Fruit fly (Drosophila melanogaster) whole organism, embryonic: ENCODE data around the gene aru.

Source experiments
- Aef1 ChIP-seq: fragments of 200-800 bp; sonication (Bioruptor generic); IDR thresholded peaks from 3 replicates; pipeline ENCODE4 v1.3.6; 2022; ENCODE audit warnings: missing biosample characterization, missing genetic modification characterization
- B-H1 ChIP-seq: fragments of 200-800 bp; sonication (Bioruptor generic); IDR thresholded peaks from 3 replicates; pipeline ENCODE4 v1.3.6; 2022; ENCODE audit warnings: missing biosample characterization, missing genetic modification characterization
- CG11695 ChIP-seq: fragments of 200-800 bp; sonication (Bioruptor generic); IDR thresholded peaks from 3 replicates; pipeline ENCODE4 v1.3.6; 2022; ENCODE audit warnings: missing biosample characterization, missing genetic modification characterization
- CG12391 ChIP-seq: fragments of 200-800 bp; sonication (Bioruptor generic); optimal IDR thresholded peaks from 3 replicates; lab custom pipeline; 2018; ENCODE audit warnings: missing biosample characterization, mild to moderate bottlenecking, missing genetic modification characterization, moderate library complexity
- CG14710 ChIP-seq: fragments of 200-800 bp; sonication (Bioruptor generic); optimal IDR thresholded peaks from 3 replicates; lab custom pipeline; 2019; ENCODE audit warnings: missing biosample characterization, mild to moderate bottlenecking, missing genetic modification characterization, moderate library complexity
- CG15011 ChIP-seq: fragments of 200-800 bp; sonication (Bioruptor generic); optimal IDR thresholded peaks from 3 replicates; lab custom pipeline; 2018; ENCODE audit warnings: missing biosample characterization, mild to moderate bottlenecking, missing genetic modification characterization
- CG15514 ChIP-seq: fragments of 200-800 bp; sonication (Bioruptor generic); optimal IDR thresholded peaks from 3 replicates; lab custom pipeline; 2017; ENCODE audit warnings: missing biosample characterization, missing genetic modification characterization, mild to moderate bottlenecking, moderate library complexity, missing genetic modification reagents
- CG15601 ChIP-seq: fragments of 200-800 bp; sonication (Bioruptor generic); optimal IDR thresholded peaks from 3 replicates; lab custom pipeline; 2019; ENCODE audit warnings: missing biosample characterization, mild to moderate bottlenecking, missing genetic modification characterization, moderate library complexity
- CG16863 ChIP-seq: fragments of 200-800 bp; sonication (Bioruptor generic); optimal IDR thresholded peaks from 3 replicates; lab custom pipeline; 2016; ENCODE audit warnings: missing biosample characterization, missing genetic modification characterization
- CG18011 ChIP-seq: fragments of 200-800 bp; sonication (Bioruptor generic); optimal IDR thresholded peaks from 2 replicates; lab custom pipeline; 2017; ENCODE audit warnings: missing biosample characterization, missing genetic modification characterization, mild to moderate bottlenecking, moderate library complexity, missing genotype
- CG2202 ChIP-seq: fragments of 200-800 bp; sonication (Bioruptor generic); optimal IDR thresholded peaks from 2 replicates; lab custom pipeline; 2018; ENCODE audit warnings: missing biosample characterization, mild to moderate bottlenecking, missing genetic modification characterization
- CG2678 ChIP-seq: fragments of 200-800 bp; sonication (Bioruptor generic); optimal IDR thresholded peaks from 3 replicates; lab custom pipeline; 2019; ENCODE audit warnings: missing biosample characterization, mild to moderate bottlenecking, missing genetic modification characterization, moderate library complexity
- CG33557 ChIP-seq: fragments of 200-800 bp; sonication (Bioruptor generic); optimal IDR thresholded peaks from 2 replicates; lab custom pipeline; 2019; ENCODE audit warnings: missing biosample characterization, mild to moderate bottlenecking, missing genetic modification characterization, moderate library complexity
- CG3407 ChIP-seq: fragments of 200-800 bp; sonication (Bioruptor generic); optimal IDR thresholded peaks from 2 replicates; lab custom pipeline; 2018; ENCODE audit warnings: missing biosample characterization, mild to moderate bottlenecking, missing genetic modification characterization
- CG42726 ChIP-seq: fragments of 200-800 bp; sonication (Bioruptor generic); IDR thresholded peaks from 2 replicates; pipeline ENCODE4 v1.3.6; 2022; ENCODE audit warnings: missing biosample characterization, missing genetic modification characterization; ENCODE audit not compliant: partially characterized antibody
- CG4730 ChIP-seq: fragments of 200-800 bp; sonication (Bioruptor generic); IDR thresholded peaks from 2 replicates; pipeline ENCODE4 v1.3.6; 2022; ENCODE audit warnings: missing biosample characterization, missing genetic modification characterization
- CG7963 ChIP-seq: fragments of 200-800 bp; sonication (Bioruptor generic); IDR thresholded peaks from 3 replicates; pipeline ENCODE4 v1.3.6; 2022; ENCODE audit warnings: missing biosample characterization, missing genetic modification characterization; ENCODE audit not compliant: partially characterized antibody
- CG8478 ChIP-seq: fragments of >200 bp; optimal IDR thresholded peaks from 2 replicates; lab custom pipeline; 2018
- CG9817 ChIP-seq: fragments of 200-800 bp; sonication (Bioruptor generic); optimal IDR thresholded peaks from 2 replicates; lab custom pipeline; 2018; ENCODE audit warnings: missing biosample characterization, mild to moderate bottlenecking, missing genetic modification characterization, moderate library complexity
- CrebB ChIP-seq: fragments of 200-800 bp; sonication (Bioruptor generic); optimal IDR thresholded peaks from 3 replicates; lab custom pipeline; 2018; ENCODE audit warnings: missing biosample characterization, mild to moderate bottlenecking, missing genetic modification characterization
- Dll ChIP-seq: fragments of 200-800 bp; sonication (Bioruptor generic); IDR thresholded peaks from 4 replicates; pipeline ENCODE4 v1.3.6; 2022; ENCODE audit warnings: missing biosample characterization, missing genetic modification characterization; ENCODE audit not compliant: partially characterized antibody
- Gug ChIP-seq: fragments of 200-800 bp; sonication (Bioruptor generic); IDR thresholded peaks from 4 replicates; pipeline ENCODE4 v1.3.6; 2022; ENCODE audit warnings: missing biosample characterization, missing genetic modification characterization
- Hand ChIP-seq: fragments of 200-800 bp; sonication (Bioruptor generic); optimal IDR thresholded peaks from 2 replicates; lab custom pipeline; 2017; ENCODE audit warnings: mild to moderate bottlenecking, missing biosample characterization, missing genetic modification reagents, missing genetic modification characterization
- Poxn ChIP-seq: fragments of 200-800 bp; sonication (Bioruptor generic); IDR thresholded peaks from 2 replicates; pipeline ENCODE4 v1.3.6; 2022; ENCODE audit warnings: missing biosample characterization, missing genetic modification characterization
- Rx ChIP-seq: fragments of 200-800 bp; sonication (Bioruptor generic); IDR thresholded peaks from 2 replicates; pipeline ENCODE4 v1.3.6; 2022; ENCODE audit warnings: missing biosample characterization, missing genetic modification characterization
- Scr ChIP-seq: fragments of 200-800 bp; sonication (Bioruptor generic); IDR thresholded peaks from 2 replicates; pipeline ENCODE4 v1.3.6; 2022; ENCODE audit warnings: missing biosample characterization, missing genetic modification characterization; ENCODE audit not compliant: partially characterized antibody
- Sry-β ChIP-seq: fragments of 200-800 bp; sonication (Bioruptor generic); optimal IDR thresholded peaks from 2 replicates; lab custom pipeline; 2018; ENCODE audit warnings: missing biosample characterization, mild to moderate bottlenecking, missing genetic modification characterization, moderate library complexity
- Taf1 ChIP-seq: fragments of 200-800 bp; sonication (Bioruptor generic); IDR thresholded peaks from 2 replicates; pipeline ENCODE4 v1.3.6; 2022; ENCODE audit warnings: missing biosample characterization, missing genetic modification characterization
- abd-A ChIP-seq: fragments of 200-800 bp; sonication (Bioruptor generic); optimal IDR thresholded peaks from 3 replicates; lab custom pipeline; 2019; ENCODE audit warnings: missing biosample characterization, mild to moderate bottlenecking, missing genetic modification characterization, moderate library complexity
- aop ChIP-seq: fragments of 200-800 bp; sonication (Bioruptor generic); IDR thresholded peaks from 2 replicates; pipeline ENCODE4 v1.3.6; 2022; ENCODE audit warnings: missing biosample characterization, missing genetic modification characterization
- crc ChIP-seq: fragments of 200-800 bp; sonication (Bioruptor generic); optimal IDR thresholded peaks from 2 replicates; lab custom pipeline; 2016; ENCODE audit warnings: missing biosample characterization, missing genetic modification characterization
- danr ChIP-seq: fragments of 200-800 bp; sonication (Bioruptor generic); IDR thresholded peaks from 2 replicates; pipeline ENCODE4 v1.3.6; 2022; ENCODE audit warnings: missing biosample characterization, missing genetic modification characterization
- dm ChIP-seq: fragments of 200-800 bp; sonication (Bioruptor generic); optimal IDR thresholded peaks from 3 replicates; lab custom pipeline; 2016; ENCODE audit warnings: missing biosample characterization, missing genetic modification characterization
- ewg ChIP-seq: fragments of 200-800 bp; sonication (Bioruptor generic); optimal IDR thresholded peaks from 3 replicates; lab custom pipeline; 2017; ENCODE audit warnings: mild to moderate bottlenecking, missing biosample characterization, missing genetic modification reagents, missing genetic modification characterization
- exex ChIP-seq: fragments of 200-800 bp; sonication (Bioruptor generic); optimal IDR thresholded peaks from 4 replicates; lab custom pipeline; 2018; ENCODE audit warnings: missing biosample characterization, mild to moderate bottlenecking, missing genetic modification characterization, moderate library complexity
- gce ChIP-seq: fragments of 200-800 bp; sonication (Bioruptor generic); IDR thresholded peaks from 3 replicates; pipeline ENCODE4 v1.3.6; 2022; ENCODE audit warnings: missing biosample characterization, missing genetic modification characterization
- grn ChIP-seq: fragments of 200-800 bp; sonication (Bioruptor generic); optimal IDR thresholded peaks from 3 replicates; lab custom pipeline; 2017; ENCODE audit warnings: missing biosample characterization, missing genetic modification characterization
- lilli ChIP-seq: fragments of 200-800 bp; sonication (Bioruptor generic); optimal IDR thresholded peaks from 3 replicates; lab custom pipeline; 2016; ENCODE audit warnings: missing biosample characterization, missing genetic modification characterization
- luna ChIP-seq: fragments of 200-800 bp; sonication (Bioruptor generic); optimal IDR thresholded peaks from 2 replicates; lab custom pipeline; 2016; ENCODE audit warnings: missing biosample characterization, missing genetic modification characterization
- nau ChIP-seq: fragments of 200-800 bp; sonication (Bioruptor generic); optimal IDR thresholded peaks from 3 replicates; lab custom pipeline; 2017; ENCODE audit warnings: missing biosample characterization, mild to moderate bottlenecking, missing genetic modification characterization, missing genetic modification reagents
- nmo ChIP-seq: fragments of 200-800 bp; sonication (Bioruptor generic); optimal IDR thresholded peaks from 2 replicates; lab custom pipeline; 2018; ENCODE audit warnings: missing biosample characterization, mild to moderate bottlenecking, missing genetic modification characterization, moderate library complexity
- org-1 ChIP-seq: fragments of 200-800 bp; sonication (Bioruptor generic); optimal IDR thresholded peaks from 2 replicates; lab custom pipeline; 2017; ENCODE audit warnings: missing biosample characterization, missing genetic modification characterization
- pan ChIP-seq, 4 experiments: fragments of >200 bp in 3 of 4; fragments of 200-800 bp in 1 of 4; sonication (Bioruptor generic) in 1 of 4; optimal IDR thresholded peaks in 3 of 4; IDR thresholded peaks in 1 of 4; 2 replicates each; pipeline versions ENCODE4 v1.3.6 to Lab custom; 2017 to 2022; ENCODE audit warnings: missing biosample characterization in 2 of 4, missing genetic modification characterization in 2 of 4, mixed read lengths in 1 of 4
- pb ChIP-seq: fragments of 200-800 bp; sonication (Bioruptor generic); optimal IDR thresholded peaks from 3 replicates; lab custom pipeline; 2016; ENCODE audit warnings: missing biosample characterization, missing genetic modification characterization
- rib ChIP-seq: fragments of 200-800 bp; sonication (Bioruptor generic); IDR thresholded peaks from 2 replicates; pipeline ENCODE4 v1.3.6; 2022; ENCODE audit warnings: missing biosample characterization, missing genetic modification characterization
- salm ChIP-seq: fragments of 200-800 bp; sonication (Bioruptor generic); optimal IDR thresholded peaks from 2 replicates; lab custom pipeline; 2018; ENCODE audit warnings: missing biosample characterization, mild to moderate bottlenecking, missing genetic modification characterization
- slp2 ChIP-seq: fragments of 200-800 bp; sonication (Bioruptor generic); optimal IDR thresholded peaks from 2 replicates; lab custom pipeline; 2016; ENCODE audit warnings: missing biosample characterization, missing genetic modification characterization
- sug ChIP-seq: fragments of 200-800 bp; optimal IDR thresholded peaks from 2 replicates; lab custom pipeline; 2019; ENCODE audit warnings: missing biosample characterization, mild to moderate bottlenecking, missing genetic modification characterization, moderate library complexity
- tio ChIP-seq: fragments of 200-800 bp; sonication (Bioruptor generic); optimal IDR thresholded peaks from 2 replicates; lab custom pipeline; 2017; ENCODE audit warnings: missing biosample characterization, missing genetic modification characterization, inconsistent platforms
- tup ChIP-seq: fragments of 200-800 bp; sonication (Bioruptor generic); optimal IDR thresholded peaks from 2 replicates; lab custom pipeline; 2016; ENCODE audit warnings: missing biosample characterization, mild to moderate bottlenecking, missing genetic modification characterization, moderate library complexity
- vfl ChIP-seq: fragments of 200-800 bp; sonication (Bioruptor generic); optimal IDR thresholded peaks from 2 replicates; lab custom pipeline; 2016; ENCODE audit warnings: missing biosample characterization, missing genetic modification characterization

Gene aru

DNA sequence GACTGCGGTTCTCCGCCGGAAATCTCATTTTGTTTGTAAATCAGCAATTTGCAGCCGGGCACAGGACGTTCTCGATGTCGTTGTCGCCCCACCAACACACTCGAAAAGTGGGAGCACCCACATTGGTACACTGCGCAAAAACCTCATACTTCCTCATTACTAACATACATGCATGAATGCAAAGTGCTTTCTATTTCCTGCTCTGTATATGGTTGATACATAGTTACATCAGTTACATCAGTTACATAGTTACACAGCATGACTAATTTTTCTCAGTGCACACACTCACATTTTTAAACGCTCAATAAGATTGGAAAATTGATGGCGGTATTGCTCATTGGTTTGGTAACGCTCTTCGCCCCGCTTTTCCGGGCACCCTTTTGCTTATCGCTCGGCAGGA, 29.0 kb upstream of the aru start (continued):
- TF ChIP-seq nmo (GFP tag; lab: Kevin White, UChicago): no peak
- TF ChIP-seq tup (GFP tag; lab: Kevin White, UChicago): no peak
- peak; percentile 3 for TF ChIP-seq org-1 (GFP tag; lab: Kevin White, UChicago)
- TF ChIP-seq CG16863 (GFP tag; lab: Kevin White, UChicago): no peak
- TF ChIP-seq Poxn (GFP tag; lab: Robert Waterston, UW): no peak
- no peak for TF ChIP-seq pb (GFP tag; lab: Kevin White, UChicago)
- no peak for TF ChIP-seq CG11695 (GFP tag; lab: Robert Waterston, UW)
- TF ChIP-seq abd-A (tag; lab: Kevin White, UChicago): no peak
- no peak for TF ChIP-seq CG14710 (tag; lab: Kevin White, UChicago)
- no peak for TF ChIP-seq dm (GFP tag; lab: Kevin White, UChicago)
- TF ChIP-seq lilli (GFP tag; lab: Kevin White, UChicago): no peak
- TF ChIP-seq slp2: no peak
- TF ChIP-seq CG8478 (lab: Kevin White, UChicago): no peak
- TF ChIP-seq Gug (GFP tag; lab: Robert Waterston, UW): no peak
- TF ChIP-seq CG15514 (GFP tag; lab: Kevin White, UChicago): peak; percentile 7
- no peak for TF ChIP-seq grn (GFP tag; lab: Kevin White, UChicago)
- no peak for TF ChIP-seq CG4730 (GFP tag; lab: Robert Waterston, UW)
- no peak for TF ChIP-seq danr (GFP tag; lab: Robert Waterston, UW)
- peak; percentile 41 for TF ChIP-seq CG2678 (tag; lab: Kevin White, UChicago)
- no peak for TF ChIP-seq Dll (GFP tag; lab: Robert Waterston, UW)
- no peak for TF ChIP-seq CrebB (tag; lab: Kevin White, UChicago)
- no peak for TF ChIP-seq Rx (GFP tag; lab: Robert Waterston, UW)
- TF ChIP-seq Scr (GFP tag; lab: Robert Waterston, UW): no peak
- no peak for TF ChIP-seq CG33557 (GFP tag; lab: Kevin White, UChicago)
- no peak for TF ChIP-seq pan (optimal IDR thresholded peaks at IDR 0.05; lab: Kevin White, UChicago)
- TF ChIP-seq pan (GFP tag; optimal IDR thresholded peaks at IDR 0.05 in 1 of 2, IDR thresholded peaks at IDR 0.05 in 1 of 2): peak in 1 of 2 experiments; percentile 65
- no peak for TF ChIP-seq CG15601 (tag; lab: Kevin White, UChicago)
- peak; percentile 8 for TF ChIP-seq CG12391
- TF ChIP-seq CG9817 (tag; lab: Kevin White, UChicago): peak; percentile 10
- no peak for TF ChIP-seq Aef1
- TF ChIP-seq ewg (GFP tag; lab: Kevin White, UChicago): no peak
- TF ChIP-seq rib (GFP tag; lab: Robert Waterston, UW): no peak
- TF ChIP-seq CG42726 (GFP tag; lab: Robert Waterston, UW): no peak
- TF ChIP-seq CG7963 (GFP tag; lab: Robert Waterston, UW): no peak
- TF ChIP-seq exex (tag; lab: Kevin White, UChicago): no peak
- TF ChIP-seq luna: no peak
- no peak for TF ChIP-seq aop (GFP tag; lab: Robert Waterston, UW)
- TF ChIP-seq gce: no peak
- TF ChIP-seq sug (tag; lab: Kevin White, UChicago): no peak
- TF ChIP-seq CG18011: no peak
- no peak for TF ChIP-seq crc (GFP tag; lab: Kevin White, UChicago)
- TF ChIP-seq CG15011: no peak
- TF ChIP-seq Hand: no peak
- TF ChIP-seq CG3407 (GFP tag; lab: Kevin White, UChicago): no peak
- TF ChIP-seq Taf1 (GFP tag; lab: Robert Waterston, UW): peak; percentile 25; the same call in 1 of the 2 replicates
- TF ChIP-seq vfl (GFP tag; lab: Kevin White, UChicago): no peak
- no peak for TF ChIP-seq Sry-β
- TF ChIP-seq tio (GFP tag; lab: Kevin White, UChicago): no peak
- no peak for TF ChIP-seq CG2202 (tag; lab: Kevin White, UChicago)
- no peak for TF ChIP-seq nau
- no peak; the same call in 2 of the 3 replicates for TF ChIP-seq B-H1
- no peak for TF ChIP-seq salm (tag; lab: Kevin White, UChicago)
